Fruit fly (Drosophila melanogaster) whole organism, wandering third instar larva: Measurements from ENCODE around the gene CG3902.

Experiments used
- Abd-B ChIP-seq: fragments of >200 bp; optimal IDR thresholded peaks from 2 replicates; lab custom pipeline; 2017; ENCODE audit warnings: missing biosample characterization, missing genetic modification characterization
- CG32264 ChIP-seq: fragments of 200-800 bp; sonication (Bioruptor generic); optimal IDR thresholded peaks from 2 replicates; lab custom pipeline; 2016; ENCODE audit warnings: missing biosample characterization, missing genetic modification characterization
- CG9705 ChIP-seq: fragments of 200-800 bp; sonication (Bioruptor generic); optimal IDR thresholded peaks from 2 replicates; lab custom pipeline; 2018; ENCODE audit warnings: missing biosample characterization, mild to moderate bottlenecking, missing genetic modification characterization
- CrebA ChIP-seq: fragments of 200-800 bp; sonication (Bioruptor generic); optimal IDR thresholded peaks from 2 replicates; lab custom pipeline; 2016; ENCODE audit warnings: missing biosample characterization, mild to moderate bottlenecking, missing genetic modification characterization, borderline replicate concordance
- Dfd ChIP-seq: fragments of >200 bp; optimal IDR thresholded peaks from 2 replicates; lab custom pipeline; 2017; ENCODE audit warnings: missing biosample characterization, missing genetic modification characterization
- Dif ChIP-seq: fragments of 200-275, 200-300 bp; sonication (Bioruptor generic); optimal IDR thresholded peaks from 2 replicates; lab custom pipeline; 2018; ENCODE audit warnings: missing biosample characterization, missing genetic modification characterization; ENCODE audit not compliant: partially characterized antibody
- GATAd ChIP-seq: sonication (Bioruptor generic); optimal IDR thresholded peaks from 2 replicates; lab custom pipeline; 2016; ENCODE audit warnings: missing biosample characterization, missing genetic modification characterization
- HLH106 ChIP-seq: fragments of 200-800 bp; optimal IDR thresholded peaks from 3 replicates; lab custom pipeline; 2019; ENCODE audit warnings: missing biosample characterization, mild to moderate bottlenecking, missing genetic modification characterization, moderate library complexity
- Hnf4 ChIP-seq: fragments of 200-800 bp; sonication (Bioruptor generic); optimal IDR thresholded peaks from 2 replicates; lab custom pipeline; 2016; ENCODE audit warnings: missing biosample characterization, mild to moderate bottlenecking, missing genetic modification characterization
- Hr78 ChIP-seq: fragments of >200 bp; optimal IDR thresholded peaks from 2 replicates; lab custom pipeline; 2017; ENCODE audit warnings: missing biosample characterization, missing genetic modification characterization
- Hr83 ChIP-seq: fragments of 200-300 bp; sonication (Bioruptor generic); optimal IDR thresholded peaks from 2 replicates; lab custom pipeline; 2016; ENCODE audit warnings: missing biosample characterization, mild to moderate bottlenecking, missing genetic modification characterization, moderate library complexity; ENCODE audit not compliant: poor library complexity, severe bottlenecking
- Jra ChIP-seq: sonication (Bioruptor generic); optimal IDR thresholded peaks from 2 replicates; lab custom pipeline; 2016; ENCODE audit warnings: missing biosample characterization, missing genetic modification characterization
- Mio ChIP-seq: sonication (Bioruptor generic); optimal IDR thresholded peaks from 2 replicates; lab custom pipeline; 2016; ENCODE audit warnings: missing biosample characterization, missing genetic modification characterization
- Myc ChIP-seq: fragments of >200 bp; optimal IDR thresholded peaks from 2 replicates; lab custom pipeline; 2017
- N ChIP-seq: fragments of >200 bp; optimal IDR thresholded peaks from 2 replicates; lab custom pipeline; 2018; ENCODE audit warnings: missing biosample characterization, missing external identifiers, missing genetic modification characterization
- OdsH ChIP-seq: fragments of 200-800 bp; sonication (Bioruptor generic); optimal IDR thresholded peaks from 2 replicates; lab custom pipeline; 2016; ENCODE audit warnings: missing biosample characterization, mild to moderate bottlenecking, missing genetic modification characterization
- Rel ChIP-seq, 2 experiments: fragments of 200-800 bp; sonication (Bioruptor generic) in 1 of 2; optimal IDR thresholded peaks; 2 replicates in 1 of 2; 3 replicates in 1 of 2; lab custom pipeline; 2016 to 2019; ENCODE audit warnings: mild to moderate bottlenecking in 2 of 2, missing biosample characterization in 2 of 2, missing genetic modification characterization in 2 of 2, moderate library complexity in 1 of 2
- Sp1 ChIP-seq: fragments of 200-800 bp; sonication (Bioruptor generic); optimal IDR thresholded peaks from 3 replicates; lab custom pipeline; 2019; ENCODE audit warnings: missing biosample characterization, mild to moderate bottlenecking, missing genetic modification characterization, moderate library complexity
- Vsx2 ChIP-seq: fragments of 200-300, 225-300 bp; sonication (Bioruptor generic); optimal IDR thresholded peaks from 2 replicates; lab custom pipeline; 2018; ENCODE audit warnings: missing biosample characterization, missing genetic modification characterization; ENCODE audit not compliant: partially characterized antibody
- br ChIP-seq: fragments of 200-800 bp; sonication (Bioruptor generic); optimal IDR thresholded peaks from 2 replicates; lab custom pipeline; 2016; ENCODE audit warnings: missing biosample characterization, missing genetic modification characterization
- brk ChIP-seq: fragments of 200-800 bp; sonication (Bioruptor generic); optimal IDR thresholded peaks from 2 replicates; lab custom pipeline; 2016; ENCODE audit warnings: missing biosample characterization, mild to moderate bottlenecking, missing genetic modification characterization
- dl ChIP-seq, 2 experiments: fragments of 175-275, 200-275 bp in 1 of 2; fragments of 200-275 bp in 1 of 2; sonication (Bioruptor generic); optimal IDR thresholded peaks; lab custom pipeline; 2018; ENCODE audit warnings: mild to moderate bottlenecking in 2 of 2, missing biosample characterization in 2 of 2, missing genetic modification characterization in 2 of 2, moderate library complexity in 2 of 2; ENCODE audit not compliant: partially characterized antibody in 2 of 2, insufficient read depth in 1 of 2
- dmrt93B ChIP-seq: fragments of 200-800 bp; sonication (Bioruptor generic); optimal IDR thresholded peaks from 2 replicates; lab custom pipeline; 2018; ENCODE audit warnings: missing biosample characterization, mild to moderate bottlenecking, missing genetic modification characterization
- dsf ChIP-seq: sonication (Bioruptor generic); optimal IDR thresholded peaks from 2 replicates; lab custom pipeline; 2016; ENCODE audit warnings: missing biosample characterization, missing genetic modification characterization, borderline replicate concordance
- ey ChIP-seq: fragments of 200-800 bp; sonication (Bioruptor generic); optimal IDR thresholded peaks from 2 replicates; lab custom pipeline; 2016; ENCODE audit warnings: missing biosample characterization, missing genetic modification characterization
- foxo ChIP-seq, 2 experiments: fragments of 200-800 bp; sonication (Bioruptor generic); optimal IDR thresholded peaks; 2 replicates in 1 of 2; 3 replicates in 1 of 2; lab custom pipeline; 2016 to 2017; ENCODE audit warnings: missing biosample characterization in 2 of 2, missing genetic modification characterization in 2 of 2
- fru ChIP-seq: fragments of 200-800 bp; sonication (Bioruptor generic); optimal IDR thresholded peaks from 3 replicates; lab custom pipeline; 2016; ENCODE audit warnings: missing biosample characterization, mild to moderate bottlenecking, missing genetic modification characterization
- h ChIP-seq: fragments of 200-800 bp; sonication (Bioruptor generic); optimal IDR thresholded peaks from 3 replicates; lab custom pipeline; 2016; ENCODE audit warnings: missing biosample characterization, mild to moderate bottlenecking, missing genetic modification characterization
- jim ChIP-seq: fragments of 175-275, 200-325 bp; sonication (Bioruptor generic); optimal IDR thresholded peaks from 2 replicates; lab custom pipeline; 2016; ENCODE audit warnings: missing biosample characterization, mild to moderate bottlenecking, missing genetic modification characterization
- lola ChIP-seq: fragments of >200 bp; optimal IDR thresholded peaks from 2 replicates; lab custom pipeline; 2017; ENCODE audit warnings: missing biosample characterization, missing genetic modification characterization
- pan ChIP-seq: fragments of >200 bp; optimal IDR thresholded peaks from 2 replicates; lab custom pipeline; 2017
- psq ChIP-seq: fragments of 200-800 bp; sonication (Bioruptor generic); optimal IDR thresholded peaks from 3 replicates; lab custom pipeline; 2017; ENCODE audit warnings: missing biosample characterization, mild to moderate bottlenecking, missing genetic modification characterization, moderate library complexity
- rgr ChIP-seq: fragments of 200-800 bp; sonication (Bioruptor generic); optimal IDR thresholded peaks from 3 replicates; lab custom pipeline; 2016; ENCODE audit warnings: missing biosample characterization, mild to moderate bottlenecking, missing genetic modification characterization
- sage ChIP-seq: fragments of 200-800 bp; sonication (Bioruptor generic); optimal IDR thresholded peaks from 2 replicates; lab custom pipeline; 2016; ENCODE audit warnings: missing biosample characterization, mild to moderate bottlenecking, missing genetic modification characterization
- sv ChIP-seq: fragments of 200-800 bp; sonication (Bioruptor generic); optimal IDR thresholded peaks from 3 replicates; lab custom pipeline; 2016; ENCODE audit warnings: missing biosample characterization, missing genetic modification characterization
- tai ChIP-seq: sonication (Bioruptor generic); optimal IDR thresholded peaks from 2 replicates; lab custom pipeline; 2016; ENCODE audit warnings: missing biosample characterization, missing genetic modification characterization
- usp ChIP-seq: fragments of >200 bp; optimal IDR thresholded peaks from 2 replicates; lab custom pipeline; 2017; ENCODE audit warnings: missing biosample characterization, missing genetic modification characterization
- woc ChIP-seq: sonication (Bioruptor generic); optimal IDR thresholded peaks from 2 replicates; lab custom pipeline; 2016; ENCODE audit warnings: missing biosample characterization, mild to moderate bottlenecking, missing genetic modification characterization

CG3902 gene

dm6 chr3L:18869035-18869826 is 28.9 kb downstream of the CG3902 start, which contains the start of gene Grx1:
TSS of gene Grx1 (plus strand) at chr3L:18869230.
- peak; percentile 35 for TF ChIP-seq CG32264
- TF ChIP-seq Sp1 (GFP tag; lab: Kevin White, UChicago) = peak; percentile 43
- TF ChIP-seq brk = peak; percentile 79
- peak; percentile 25 for TF ChIP-seq br (GFP tag; lab: Kevin White, UChicago)
- TF ChIP-seq psq (GFP tag; lab: Kevin White, UChicago) = peak; percentile 27
- TF ChIP-seq h (GFP tag; lab: Kevin White, UChicago) = peak; percentile 60
- TF ChIP-seq Hr83 (GFP tag; lab: Kevin White, UChicago) = no peak
- TF ChIP-seq dsf = peak; percentile 39
- no peak for TF ChIP-seq Mio (GFP tag; lab: Kevin White, UChicago)
- TF ChIP-seq woc (GFP tag; lab: Kevin White, UChicago) = no peak
- no peak for TF ChIP-seq pan (lab: Kevin White, UChicago)
- TF ChIP-seq rgr = peak; percentile 63
- no peak for TF ChIP-seq Dfd (GFP tag; lab: Kevin White, UChicago)
- no peak for TF ChIP-seq sage (GFP tag; lab: Kevin White, UChicago)
- peak; percentile 66 for TF ChIP-seq Hnf4 (GFP tag; lab: Kevin White, UChicago)
- peak; percentile 49 for TF ChIP-seq fru (GFP tag; lab: Kevin White, UChicago)
- peak; percentile 56 for TF ChIP-seq HLH106 (tag; lab: Kevin White, UChicago)
- TF ChIP-seq tai (GFP tag; lab: Kevin White, UChicago) = no peak
- peak; percentile 68 for TF ChIP-seq sv (GFP tag; lab: Kevin White, UChicago)
- TF ChIP-seq GATAd (GFP tag; lab: Kevin White, UChicago) = peak; percentile 58
- peak; percentile 55 for TF ChIP-seq OdsH (GFP tag; lab: Kevin White, UChicago)
- peak; percentile 63 for TF ChIP-seq Jra (GFP tag; lab: Kevin White, UChicago)
- TF ChIP-seq ey (GFP tag; lab: Kevin White, UChicago) = peak; percentile 46
- peak in 1 of 2 experiments; percentile 75 for TF ChIP-seq foxo (GFP tag; optimal IDR thresholded peaks at IDR 0.05; lab: Kevin White, UChicago)
- peak; percentile 24 for TF ChIP-seq CG9705 (GFP tag; lab: Kevin White, UChicago)
- no peak for TF ChIP-seq Rel (GFP tag; optimal IDR thresholded peaks at IDR 0.05; lab: Kevin White, UChicago)
- peak; percentile 91 for TF ChIP-seq Rel (tag; optimal IDR thresholded peaks at IDR 0.05; lab: Kevin White, UChicago)
- TF ChIP-seq, all 38 proteins: peak for 19

DNA sequence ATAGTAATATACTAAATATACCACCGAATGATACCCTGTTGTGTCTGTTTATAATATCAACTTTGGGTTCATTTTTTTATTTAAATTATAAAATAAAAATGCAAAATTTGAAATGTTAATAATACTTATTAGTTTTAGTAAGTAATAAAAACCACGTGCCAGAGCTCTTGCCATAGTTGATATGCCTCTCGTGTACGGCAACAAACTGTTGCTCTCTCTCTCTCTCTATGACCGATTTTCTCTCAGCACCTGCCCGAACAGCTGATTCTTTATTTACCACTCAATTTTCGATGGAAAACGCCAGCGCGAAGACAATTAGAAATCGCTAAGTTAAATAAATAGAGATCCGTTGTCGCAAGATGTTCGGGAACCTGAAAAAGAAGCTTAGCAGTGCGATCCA is 30.6 kb downstream of the CG3902 start, which contains the start of gene Dysb:
Dysb (plus strand) TSS at position 251 of the 400 bp plus-strand sequence.
- TF ChIP-seq sage (GFP tag; lab: Kevin White, UChicago) (no peak), CG9705 (GFP tag; lab: Kevin White, UChicago) (peak; percentile 67), fru (GFP tag; lab: Kevin White, UChicago) (peak; percentile 70), Hr83 (GFP tag; lab: Kevin White, UChicago) (peak; percentile 84), usp (GFP tag; lab: Kevin White, UChicago) (no peak), Dfd (GFP tag; lab: Kevin White, UChicago) (no peak), Vsx2 (GFP tag; lab: Kevin White, UChicago) (no peak), ey (GFP tag; lab: Kevin White, UChicago) (peak; percentile 59), dsf (peak; percentile 37), N (GFP tag; lab: Kevin White, UChicago) (no peak), Hnf4 (GFP tag; lab: Kevin White, UChicago) (peak; percentile 82), br (GFP tag; lab: Kevin White, UChicago) (peak; percentile 58), Rel (GFP tag; optimal IDR thresholded peaks at IDR 0.05; lab: Kevin White, UChicago) (no peak), Rel (tag; optimal IDR thresholded peaks at IDR 0.05; lab: Kevin White, UChicago) (peak; percentile 50), woc (GFP tag; lab: Kevin White, UChicago) (peak; percentile 73), foxo (GFP tag; optimal IDR thresholded peaks at IDR 0.05; lab: Kevin White, UChicago) (peak in 1 of 2 experiments; percentile 84), HLH106 (tag; lab: Kevin White, UChicago) (peak; percentile 78), CrebA (GFP tag; lab: Kevin White, UChicago) (no peak), tai (GFP tag; lab: Kevin White, UChicago) (no peak), dmrt93B (peak; percentile 28), h (GFP tag; lab: Kevin White, UChicago) (peak; percentile 72), Hr78 (no peak), sv (GFP tag; lab: Kevin White, UChicago) (peak; percentile 73), Dif (GFP tag; lab: Kevin White, UChicago) (peak; percentile 54), psq (GFP tag; lab: Kevin White, UChicago) (peak; percentile 76), Abd-B (GFP tag; lab: Kevin White, UChicago) (no peak), GATAd (GFP tag; lab: Kevin White, UChicago) (no peak), jim (GFP tag; lab: Kevin White, UChicago) (no peak), CG32264 (no peak), Sp1 (GFP tag; lab: Kevin White, UChicago) (peak; percentile 78), brk (peak; percentile 79), OdsH (GFP tag; lab: Kevin White, UChicago) (peak; percentile 78), pan (lab: Kevin White, UChicago) (no peak), Mio (GFP tag; lab: Kevin White, UChicago) (no peak), Jra (GFP tag; lab: Kevin White, UChicago) (peak; percentile 48), rgr (peak; percentile 83), Myc (lab: Kevin White, UChicago) (no peak), lola (GFP tag; lab: Kevin White, UChicago) (no peak), dl (GFP tag; optimal IDR thresholded peaks at IDR 0.05; lab: Kevin White, UChicago; ENCODE audit: insufficient read depth in 1 of 2, partially characterized antibody in 2 of 2) (no peak)
